Fruit fly (Drosophila melanogaster): ENCODE measurements around the gene CrzR.

DNA sequence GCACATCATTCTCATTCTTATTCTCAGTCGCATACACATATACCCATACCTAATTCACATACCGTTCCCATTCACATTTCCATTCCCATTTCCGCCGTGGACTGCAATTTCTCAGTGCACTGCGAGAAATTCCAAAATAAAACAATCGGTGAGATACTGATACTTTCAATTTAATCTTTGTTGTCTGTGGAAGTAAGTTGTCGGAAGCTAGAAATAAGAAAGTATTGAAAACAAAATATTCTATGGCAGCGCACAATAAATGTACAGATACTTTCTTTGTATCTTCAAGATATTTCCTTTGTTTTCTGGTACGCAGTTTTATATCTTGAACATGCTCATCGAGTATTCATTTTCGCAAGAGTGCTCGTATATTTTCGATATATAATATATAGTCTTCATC lies 36.6 kb upstream of the CrzR start:
- TF ChIP-seq Myc (optimal IDR thresholded peaks at IDR 0.05) = no peak
- no peak for TF ChIP-seq ttk (optimal IDR thresholded peaks at IDR 0.05)
- TF ChIP-seq psq (optimal IDR thresholded peaks at IDR 0.05) = no peak

Measured in Kc167 (cell line).